Worm (Caenorhabditis elegans) whole organism, young adult: ENCODE measurements around the gene K07E1.1.

Experiments used
- K12H6.12 ChIP-seq: fragments of 200-800 bp; sonication (Bioruptor generic); optimal IDR thresholded peaks from 2 replicates; lab custom pipeline; 2018; ENCODE audit warnings: mild to moderate bottlenecking, missing genetic modification characterization, missing compliant biosample characterization
- pha-4 ChIP-seq: fragments of 150-350 bp; sonication (generic microtip); optimal IDR thresholded peaks from 2 replicates; lab custom pipeline; 2014; ENCODE audit warnings: missing biosample characterization, missing genetic modification reagents, missing genetic modification characterization

ce11 chrII:4581090-4581489, 30.2 kb downstream of the K07E1.1 start:
- TF ChIP-seq pha-4 = no peak
- TF ChIP-seq K12H6.12 = no peak
